Worm (Caenorhabditis elegans) whole organism, mixed stage, embryonic: Measurements from ENCODE around the gene ZK930.6.

Experiments
- nhr-237 ChIP-seq: fragments of 150-350 bp; optimal IDR thresholded peaks from 2 replicates; lab custom pipeline; 2014; ENCODE audit warnings: missing biosample characterization, missing genetic modification characterization
- snpc-4 ChIP-seq: fragments of 150-350 bp; optimal IDR thresholded peaks from 2 replicates; lab custom pipeline; 2014; ENCODE audit warnings: missing biosample characterization, missing genetic modification characterization
- unc-62 ChIP-seq: fragments of 150-350 bp; optimal IDR thresholded peaks from 2 replicates; lab custom pipeline; 2014; ENCODE audit warnings: missing biosample characterization, missing genetic modification reagents, missing genetic modification characterization

ce11 chrII:11915770-11916554 lies 32.2 kb downstream of the ZK930.6 start, which contains the start of the genes vps-15 and hmg-12:
- TF ChIP-seq snpc-4 (no peak), unc-62 (GFP tag; lab: Kevin White, UChicago) (no peak), nhr-237 (tag; lab: Kevin White, UChicago) (no peak)
